Worm (Caenorhabditis elegans) whole organism, young adult: ENCODE results near the gene dss-1.

Source experiments
- C06A6.2 ChIP-seq: fragments of 200-800 bp; sonication (Bioruptor generic); conservative IDR thresholded peaks from 2 replicates; pipeline ENCODE4 v1.3.6; 2022; ENCODE audit warnings: missing genetic modification characterization, missing compliant biosample characterization
- D2030.7 ChIP-seq: fragments of 200-800 bp; sonication (Bioruptor generic); IDR thresholded peaks from 2 replicates; pipeline ENCODE4 v1.3.6; 2022; ENCODE audit warnings: missing genetic modification reagents, missing genetic modification characterization, missing compliant biosample characterization
- F10E7.11 ChIP-seq: sonication (generic microtip); optimal IDR thresholded peaks from 2 replicates; lab custom pipeline; 2017; ENCODE audit warnings: mild to moderate bottlenecking, missing genetic modification characterization, moderate library complexity, missing compliant biosample characterization
- F22D6.2 ChIP-seq: sonication (generic microtip); optimal IDR thresholded peaks from 2 replicates; lab custom pipeline; 2016; ENCODE audit warnings: mild to moderate bottlenecking, missing genetic modification characterization, missing compliant biosample characterization
- F23B12.7 ChIP-seq: sonication (generic microtip); optimal IDR thresholded peaks from 2 replicates; lab custom pipeline; 2017; ENCODE audit warnings: missing genetic modification characterization, mild to moderate bottlenecking, missing compliant biosample characterization, antibody characterized with exemption, moderate library complexity; ENCODE audit not compliant: insufficient read depth
- F33H1.4 ChIP-seq: fragments of 200-800 bp; sonication (Bioruptor generic); IDR thresholded peaks from 2 replicates; pipeline ENCODE4 v1.3.6; 2022; ENCODE audit warnings: missing genetic modification reagents, missing genetic modification characterization, missing compliant biosample characterization
- F52B5.7 ChIP-seq: sonication (generic microtip); optimal IDR thresholded peaks from 2 replicates; lab custom pipeline; 2016; ENCODE audit warnings: mild to moderate bottlenecking, missing genetic modification characterization, missing compliant biosample characterization
- F55B11.4 ChIP-seq: sonication (generic microtip); optimal IDR thresholded peaks from 2 replicates; lab custom pipeline; 2016; ENCODE audit warnings: missing compliant biosample characterization, missing genetic modification characterization, borderline replicate concordance; ENCODE audit not compliant: insufficient read depth
- Y53G8AR.9 ChIP-seq: fragments of 200-800 bp; sonication (Bioruptor generic); conservative IDR thresholded peaks from 2 replicates; pipeline ENCODE4 v1.3.6; 2022; ENCODE audit warnings: missing genetic modification reagents, missing genetic modification characterization, missing compliant biosample characterization
- Y56A3A.18 ChIP-seq: fragments of 200-800 bp; sonication (Bioruptor generic); IDR thresholded peaks from 2 replicates; pipeline ENCODE4 v1.3.6; 2022; ENCODE audit warnings: missing genetic modification reagents, missing genetic modification characterization, missing compliant biosample characterization
- Y67H2A.10 ChIP-seq: fragments of 200-800 bp; sonication (Bioruptor generic); conservative IDR thresholded peaks from 2 replicates; pipeline ENCODE4 v1.3.6; 2022; ENCODE audit warnings: missing genetic modification reagents, missing genetic modification characterization, missing compliant biosample characterization
- aptf-2 ChIP-seq: fragments of 200-800 bp; sonication (Bioruptor generic); conservative IDR thresholded peaks from 2 replicates; pipeline ENCODE4 v1.3.6; 2022; ENCODE audit warnings: missing genetic modification reagents, missing genetic modification characterization, missing compliant biosample characterization
- aptf-3 ChIP-seq: fragments of 200-800 bp; sonication (Bioruptor generic); IDR thresholded peaks from 2 replicates; pipeline ENCODE4 v1.3.6; 2022; ENCODE audit warnings: missing genetic modification characterization, missing compliant biosample characterization
- atf-7 ChIP-seq: sonication (generic microtip); optimal IDR thresholded peaks from 2 replicates; lab custom pipeline; 2017; ENCODE audit warnings: mild to moderate bottlenecking, missing genetic modification characterization, missing compliant biosample characterization
- attf-3 ChIP-seq: fragments of 200-800 bp; sonication (Bioruptor generic); conservative IDR thresholded peaks from 2 replicates; pipeline ENCODE4 v1.3.6; 2022; ENCODE audit warnings: missing genetic modification reagents, missing genetic modification characterization, missing compliant biosample characterization
- bed-1 ChIP-seq: fragments of 200-800 bp; sonication (Bioruptor generic); IDR thresholded peaks from 2 replicates; pipeline ENCODE4 v1.3.6; 2022; ENCODE audit warnings: missing genetic modification reagents, missing genetic modification characterization, missing compliant biosample characterization
- cebp-1 ChIP-seq, 2 experiments: fragments of 200-800 bp in 1 of 2; sonication (Bioruptor generic) in 1 of 2; sonication (generic microtip) in 1 of 2; IDR thresholded peaks in 1 of 2; optimal IDR thresholded peaks in 1 of 2; 2 replicates each; pipeline versions ENCODE4 v1.3.6 to Lab custom; 2017 to 2022; ENCODE audit warnings: missing compliant biosample characterization in 2 of 2, missing genetic modification characterization in 2 of 2, mild to moderate bottlenecking in 1 of 2, missing genetic modification reagents in 1 of 2, moderate library complexity in 1 of 2
- cebp-2 ChIP-seq: fragments of 200-800 bp; sonication (Bioruptor generic); IDR thresholded peaks from 2 replicates; pipeline ENCODE4 v1.3.6; 2022; ENCODE audit warnings: missing genetic modification characterization, missing compliant biosample characterization
- ceh-27 ChIP-seq: fragments of 200-800 bp; sonication (Bioruptor generic); optimal IDR thresholded peaks from 2 replicates; lab custom pipeline; 2018; ENCODE audit warnings: mild to moderate bottlenecking, missing genetic modification characterization, moderate library complexity, missing compliant biosample characterization
- dpl-1 ChIP-seq: fragments of 150-350 bp; optimal IDR thresholded peaks from 2 replicates; lab custom pipeline; 2014; ENCODE audit warnings: missing biosample characterization, missing genetic modification reagents, missing genetic modification characterization
- efl-1 ChIP-seq: fragments of 150-350 bp; optimal IDR thresholded peaks from 2 replicates; lab custom pipeline; 2014; ENCODE audit warnings: missing biosample characterization, missing genetic modification reagents, missing genetic modification characterization
- egl-18 ChIP-seq: fragments of 200-800 bp; sonication (Bioruptor generic); IDR thresholded peaks from 2 replicates; pipeline ENCODE4 v1.3.6; 2022; ENCODE audit warnings: missing genetic modification reagents, missing genetic modification characterization, missing compliant biosample characterization
- egl-44 ChIP-seq: fragments of 200-800 bp; sonication (Bioruptor generic); IDR thresholded peaks from 2 replicates; pipeline ENCODE4 v1.3.6; 2022; ENCODE audit warnings: missing genetic modification reagents, missing genetic modification characterization, missing compliant biosample characterization
- egrh-3 ChIP-seq: fragments of 200-800 bp; sonication (Bioruptor generic); IDR thresholded peaks from 2 replicates; pipeline ENCODE4 v1.3.6; 2022; ENCODE audit warnings: missing genetic modification reagents, missing genetic modification characterization, missing compliant biosample characterization
- ekl-4 ChIP-seq: fragments of 200-800 bp; sonication (Bioruptor generic); IDR thresholded peaks from 2 replicates; pipeline ENCODE4 v1.3.6; 2022; ENCODE audit warnings: missing genetic modification reagents, missing genetic modification characterization, missing compliant biosample characterization
- hlh-12 ChIP-seq: sonication (generic microtip); optimal IDR thresholded peaks from 2 replicates; lab custom pipeline; 2016; ENCODE audit warnings: missing genetic modification characterization, missing compliant biosample characterization
- hlh-26 ChIP-seq: fragments of 200-800 bp; sonication (Bioruptor generic); conservative IDR thresholded peaks from 2 replicates; pipeline ENCODE4 v1.3.6; 2022; ENCODE audit warnings: missing genetic modification reagents, missing genetic modification characterization, missing compliant biosample characterization
- hmg-1.2 ChIP-seq: fragments of 200-800 bp; sonication (Bioruptor generic); IDR thresholded peaks from 2 replicates; pipeline ENCODE4 v1.3.6; 2022; ENCODE audit warnings: missing genetic modification reagents, missing genetic modification characterization, missing compliant biosample characterization
- hsf-1 ChIP-seq: fragments of 200-800 bp; sonication (Bioruptor generic); IDR thresholded peaks from 2 replicates; pipeline ENCODE4 v1.3.6; 2022; ENCODE audit warnings: missing genetic modification reagents, missing genetic modification characterization, missing compliant biosample characterization
- lin-35 ChIP-seq, 3 experiments: fragments of 150-350 bp in 2 of 3; sonication (generic microtip) in 1 of 3; optimal IDR thresholded peaks; 2 replicates each; lab custom pipeline; 2014 to 2018; ENCODE audit warnings: missing biosample characterization in 3 of 3, missing genetic modification characterization in 3 of 3, missing genetic modification reagents in 3 of 3
- lin-54 ChIP-seq: fragments of 200-800 bp; sonication (Bioruptor generic); optimal IDR thresholded peaks from 2 replicates; lab custom pipeline; 2018; ENCODE audit warnings: mild to moderate bottlenecking, missing genetic modification characterization, missing compliant biosample characterization
- lsl-1 ChIP-seq: fragments of 200-800 bp; sonication (Bioruptor generic); optimal IDR thresholded peaks from 2 replicates; lab custom pipeline; 2018; ENCODE audit warnings: mild to moderate bottlenecking, missing genetic modification characterization, moderate library complexity, missing compliant biosample characterization
- mcd-1 ChIP-seq: fragments of 200-800 bp; sonication (Bioruptor generic); IDR thresholded peaks from 2 replicates; pipeline ENCODE4 v1.3.6; 2022; ENCODE audit warnings: missing genetic modification reagents, missing genetic modification characterization, missing compliant biosample characterization
- nfyb-1 ChIP-seq: fragments of 200-800 bp; sonication (Bioruptor generic); IDR thresholded peaks from 2 replicates; pipeline ENCODE4 v1.3.6; 2022; ENCODE audit warnings: missing genetic modification reagents, missing genetic modification characterization, missing compliant biosample characterization
- nhr-27 ChIP-seq: fragments of 200-800 bp; sonication (Bioruptor generic); optimal IDR thresholded peaks from 2 replicates; lab custom pipeline; 2018; ENCODE audit warnings: mild to moderate bottlenecking, missing genetic modification characterization, moderate library complexity, missing compliant biosample characterization
- nhr-90 ChIP-seq: sonication (generic microtip); optimal IDR thresholded peaks from 2 replicates; lab custom pipeline; 2016; ENCODE audit warnings: missing genotype, mild to moderate bottlenecking, missing genetic modification characterization, missing compliant biosample characterization
- pbrm-1 ChIP-seq: fragments of 200-800 bp; sonication (Bioruptor generic); IDR thresholded peaks from 2 replicates; pipeline ENCODE4 v1.3.6; 2022; ENCODE audit warnings: missing genetic modification reagents, missing genetic modification characterization, missing compliant biosample characterization
- pha-4 ChIP-seq: fragments of 150-350 bp; sonication (generic microtip); optimal IDR thresholded peaks from 2 replicates; lab custom pipeline; 2014; ENCODE audit warnings: missing biosample characterization, missing genetic modification reagents, missing genetic modification characterization
- repo-1 ChIP-seq: sonication (generic microtip); optimal IDR thresholded peaks from 2 replicates; lab custom pipeline; 2017; ENCODE audit warnings: mild to moderate bottlenecking, missing genetic modification characterization, missing compliant biosample characterization
- sdz-38 ChIP-seq: sonication (generic microtip); optimal IDR thresholded peaks from 2 replicates; lab custom pipeline; 2016; ENCODE audit warnings: missing genotype, missing genetic modification characterization, missing compliant biosample characterization
- snpc-1.3 ChIP-seq: sonication (generic microtip); optimal IDR thresholded peaks from 2 replicates; lab custom pipeline; 2017; ENCODE audit warnings: missing genetic modification characterization, mild to moderate bottlenecking, missing compliant biosample characterization, antibody characterized with exemption, moderate library complexity, missing genotype, missing genetic modification reagents; ENCODE audit not compliant: insufficient read depth
- snpc-3.4 ChIP-seq: sonication (generic microtip); optimal IDR thresholded peaks from 2 replicates; lab custom pipeline; 2017; ENCODE audit warnings: missing genetic modification characterization, mild to moderate bottlenecking, missing compliant biosample characterization, antibody characterized with exemption, moderate library complexity, missing genotype, missing genetic modification reagents
- somi-1 ChIP-seq: fragments of 200-800 bp; sonication (Bioruptor generic); optimal IDR thresholded peaks from 2 replicates; lab custom pipeline; 2018; ENCODE audit warnings: mild to moderate bottlenecking, missing genetic modification characterization, missing compliant biosample characterization
- tlf-1 ChIP-seq: fragments of 200-800 bp; sonication (Bioruptor generic); optimal IDR thresholded peaks from 2 replicates; lab custom pipeline; 2018; ENCODE audit warnings: mild to moderate bottlenecking, missing genetic modification characterization, missing compliant biosample characterization
- unc-130 ChIP-seq: sonication (generic microtip); optimal IDR thresholded peaks from 2 replicates; lab custom pipeline; 2016; ENCODE audit warnings: missing genetic modification reagents, missing genetic modification characterization, missing compliant biosample characterization
- unc-62 ChIP-seq: fragments of 150-350 bp; optimal IDR thresholded peaks from 2 replicates; lab custom pipeline; 2014; ENCODE audit warnings: missing biosample characterization, missing genetic modification reagents, missing genetic modification characterization
- ztf-28 ChIP-seq: fragments of 200-800 bp; sonication (Bioruptor generic); IDR thresholded peaks from 2 replicates; pipeline ENCODE4 v1.3.6; 2022; ENCODE audit warnings: missing genetic modification reagents, missing genetic modification characterization, missing compliant biosample characterization

Gene dss-1

ce11 chrIII:1201958-1202596 lies 6.0 kb upstream of the dss-1 start, which contains the start of the genes mrpl-45 and Y119D3B.12:
Gene mrpl-45, minus strand, starts transcription at chrIII:1202008.
Gene Y119D3B.12, plus strand, starts transcription at chrIII:1202546.
- TF ChIP-seq hlh-12 (tag; lab: Kevin White, UChicago) = no peak
- peak; percentile 73 for TF ChIP-seq D2030.7
- no peak for TF ChIP-seq hlh-26
- no peak for TF ChIP-seq F10E7.11 (tag; lab: Kevin White, UChicago)
- no peak for TF ChIP-seq hsf-1
- TF ChIP-seq aptf-2 (GFP tag; lab: Robert Waterston, UW) = no peak
- peak; percentile 17 for TF ChIP-seq tlf-1 (GFP tag; lab: Kevin White, UChicago)
- no peak for TF ChIP-seq somi-1 (GFP tag; lab: Kevin White, UChicago)
- no peak for TF ChIP-seq cebp-2 (GFP tag; lab: Robert Waterston, UW)
- TF ChIP-seq bed-1 = no peak
- TF ChIP-seq atf-7 = no peak
- no peak for TF ChIP-seq pha-4
- peak; percentile 23; the same call in 1 of the 2 replicates for TF ChIP-seq pbrm-1 (GFP tag; lab: Robert Waterston, UW)
- peak; percentile 15; the same call in 1 of the 2 replicates for TF ChIP-seq ztf-28 (GFP tag; lab: Robert Waterston, UW)
- TF ChIP-seq F55B11.4 (tag; lab: Kevin White, UChicago) = no peak
- no peak for TF ChIP-seq Y53G8AR.9 (GFP tag; lab: Robert Waterston, UW)
- TF ChIP-seq nfyb-1 (GFP tag; lab: Robert Waterston, UW) = peak; percentile 71
- no peak for TF ChIP-seq Y56A3A.18 (GFP tag; lab: Robert Waterston, UW)
- no peak for TF ChIP-seq cebp-1 (GFP tag; IDR thresholded peaks at IDR 0.05; lab: Robert Waterston, UW)
- TF ChIP-seq cebp-1 (tag; optimal IDR thresholded peaks at IDR 0.05; lab: Kevin White, UChicago) = peak; percentile 68
- no peak for TF ChIP-seq F33H1.4 (GFP tag; lab: Robert Waterston, UW)
- TF ChIP-seq dpl-1 (GFP tag; lab: Kevin White, UChicago) = peak; percentile 5
- peak; percentile 99 for TF ChIP-seq mcd-1 (GFP tag; lab: Robert Waterston, UW)
- 0 out of 2 replicates have a peak, but pooled peaks have one; percentile 55 for TF ChIP-seq ekl-4 (GFP tag; lab: Robert Waterston, UW)
- TF ChIP-seq lin-35 (GFP tag; optimal IDR thresholded peaks at IDR 0.05; lab: Kevin White, UChicago) = peak in 1 of 3 experiments; percentile 71
- TF ChIP-seq unc-62 (GFP tag; lab: Kevin White, UChicago) = no peak
- peak; percentile 53 for TF ChIP-seq efl-1 (GFP tag; lab: Kevin White, UChicago)
- TF ChIP-seq lsl-1 (GFP tag; lab: Kevin White, UChicago) = peak; percentile 52
- TF ChIP-seq hmg-1.2 (GFP tag; lab: Robert Waterston, UW) = peak; percentile 56
- peak; percentile 63 for TF ChIP-seq snpc-1.3 (tag; lab: Kevin White, UChicago)
- no peak for TF ChIP-seq attf-3 (GFP tag; lab: Robert Waterston, UW)
- TF ChIP-seq egrh-3 (GFP tag; lab: Robert Waterston, UW) = no peak
- TF ChIP-seq F23B12.7 (tag; lab: Kevin White, UChicago) = peak; percentile 46
- TF ChIP-seq ceh-27 (GFP tag; lab: Kevin White, UChicago) = peak; percentile 50
- no peak for TF ChIP-seq aptf-3
- peak; percentile 43 for TF ChIP-seq snpc-3.4 (tag; lab: Kevin White, UChicago)
- TF ChIP-seq lin-54 (GFP tag; lab: Kevin White, UChicago) = peak; percentile 77
- no peak for TF ChIP-seq nhr-90 (tag; lab: Kevin White, UChicago)
- peak; percentile 19 for TF ChIP-seq repo-1 (tag; lab: Kevin White, UChicago)
- TF ChIP-seq C06A6.2 (GFP tag; lab: Robert Waterston, UW) = no peak
- TF ChIP-seq nhr-27 (tag; lab: Kevin White, UChicago) = no peak
- TF ChIP-seq F52B5.7 (tag; lab: Kevin White, UChicago) = no peak
- no peak for TF ChIP-seq egl-44 (GFP tag; lab: Robert Waterston, UW)
- TF ChIP-seq F22D6.2 (tag; lab: Kevin White, UChicago) = no peak
- TF ChIP-seq sdz-38 = no peak
- no peak for TF ChIP-seq egl-18 (GFP tag; lab: Robert Waterston, UW)
- TF ChIP-seq unc-130 (GFP tag; lab: Kevin White, UChicago) = no peak
- no peak for TF ChIP-seq Y67H2A.10
